Fruit fly (Drosophila melanogaster) ovary, adult (tissue): ENCODE data around the gene CG2962.

Source experiments
- CG17801 ChIP-seq: fragments of 200-800 bp; optimal IDR thresholded peaks from 2 replicates; lab custom pipeline; 2019; ENCODE audit warnings: missing biosample characterization, mild to moderate bottlenecking, missing genetic modification characterization, moderate library complexity; ENCODE audit not compliant: partially characterized antibody

The CG2962 gene

DNA sequence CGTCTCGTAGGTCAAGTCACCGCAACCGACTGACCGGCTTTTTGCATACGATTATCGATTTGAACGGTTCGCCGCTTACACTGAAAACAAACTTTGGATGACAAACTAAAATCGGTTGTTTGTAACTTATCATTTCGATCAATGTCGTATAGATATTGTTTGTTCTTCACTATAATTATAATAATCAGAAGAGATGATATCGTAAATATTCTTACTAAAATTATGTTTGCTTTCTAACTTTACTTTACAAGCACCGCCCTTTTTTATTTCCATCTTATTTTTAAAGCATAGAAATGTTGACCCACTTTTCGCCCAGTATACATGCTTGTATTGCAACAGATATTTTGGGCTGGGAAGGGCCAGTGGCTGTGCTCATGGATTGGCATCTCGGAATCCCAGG, 16.6 kb upstream of the CG2962 start, which contains the start of gene CG2961:
CG2961 (minus strand) TSS at position 16 of the 400 bp plus-strand sequence.
- TF ChIP-seq CG17801 (GFP tag; lab: Kevin White, UChicago): no peak

DNA sequence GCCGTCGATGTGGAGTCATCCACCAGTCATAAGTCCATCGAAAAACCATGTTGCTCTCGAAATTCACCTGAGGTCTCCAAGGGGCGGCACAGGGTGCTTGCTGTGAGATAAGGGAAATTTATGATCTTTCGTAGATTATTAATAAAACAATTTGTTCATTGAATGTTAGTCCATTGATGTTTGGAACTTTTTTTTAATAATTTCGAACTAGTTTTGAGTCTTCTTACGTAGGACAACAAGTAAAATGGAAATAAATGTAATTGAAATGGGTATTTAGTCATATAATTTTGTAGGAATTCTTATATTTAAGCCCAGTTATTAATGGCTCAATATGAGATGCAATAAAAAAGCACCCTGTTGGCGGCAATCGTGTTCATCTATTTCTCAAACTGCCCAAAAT, 16.1 kb upstream of the CG2962 start:
- peak; percentile 28 for TF ChIP-seq CG17801 (GFP tag; lab: Kevin White, UChicago)

DNA sequence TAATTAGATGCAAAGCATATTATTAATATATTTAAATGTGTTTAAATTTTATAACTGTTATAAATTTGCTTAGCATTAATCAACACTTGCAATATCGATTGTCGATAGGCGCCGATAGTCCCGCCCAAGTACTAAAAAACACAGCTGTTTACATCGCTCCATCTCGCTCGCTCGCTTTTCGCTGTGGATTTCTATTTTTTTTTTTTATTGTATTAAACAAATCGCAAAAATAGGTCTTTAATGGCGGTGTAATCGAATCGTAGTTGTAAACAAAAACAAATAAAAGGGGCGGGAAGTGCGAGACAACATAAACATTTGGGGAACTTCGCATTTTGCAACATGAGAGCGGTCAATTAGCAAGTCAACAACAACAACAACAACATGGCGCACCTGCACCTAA, 3.5 kb upstream of the CG2962 start, which contains the start of gene CG34408:
CG34408 (plus strand) TSS at position 156 of the 400 bp plus-strand sequence.
- peak; percentile 48 for TF ChIP-seq CG17801 (GFP tag; lab: Kevin White, UChicago)

DNA sequence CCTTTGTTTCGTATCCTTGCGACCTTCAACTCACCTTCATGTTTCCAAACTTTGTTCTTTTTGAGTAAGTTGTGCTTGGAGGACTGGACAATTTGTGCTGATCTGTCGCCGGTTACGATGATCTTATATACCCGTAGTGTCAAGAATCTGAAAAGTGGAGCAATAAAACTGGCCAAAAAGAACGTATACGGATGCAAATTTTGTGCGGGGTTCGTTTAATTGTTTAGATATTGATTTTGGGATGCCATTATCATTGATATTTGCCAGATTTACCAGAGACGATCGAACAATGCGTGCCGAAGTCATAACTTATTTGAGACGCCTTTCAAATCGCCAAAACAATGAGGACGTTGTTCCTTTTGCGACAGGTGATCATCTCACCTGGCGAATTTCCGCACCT, 2.6 kb upstream of the CG2962 start, which contains the start of gene CG15308:
CG15308 (minus strand) TSS at position 101 of the 400 bp plus-strand sequence.
- no peak for TF ChIP-seq CG17801 (GFP tag; lab: Kevin White, UChicago)

DNA sequence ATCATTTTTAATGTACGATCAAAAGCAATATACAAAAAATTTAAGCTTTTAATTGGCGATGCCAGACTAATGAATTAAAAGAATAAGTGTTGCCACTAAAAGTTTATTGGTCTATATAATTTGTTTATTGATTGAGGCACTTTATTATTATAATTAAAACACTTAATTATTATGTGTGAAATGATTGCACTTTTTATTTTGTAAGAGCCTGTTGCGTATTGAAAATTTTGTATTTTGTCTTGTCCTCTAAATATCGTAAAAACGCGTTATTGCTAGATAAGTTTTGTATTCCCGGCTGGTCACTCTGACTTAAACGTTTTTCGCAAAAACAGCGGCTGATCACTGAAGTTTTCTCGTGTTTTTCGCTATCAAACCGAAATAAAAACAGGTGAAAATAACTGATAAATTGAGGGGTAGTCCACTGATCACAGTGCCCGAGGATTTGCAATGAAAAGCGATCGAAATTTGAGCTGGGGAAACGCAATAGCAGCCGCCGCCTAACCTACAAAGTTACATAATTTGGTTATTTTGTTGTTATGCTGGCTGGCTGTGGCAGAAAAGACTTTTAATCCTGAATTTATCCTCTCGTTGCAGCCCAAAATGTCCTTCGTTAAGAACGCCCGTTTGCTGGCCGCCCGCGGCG, 3.6 kb downstream of the CG2962 start, which contains the start of gene ATPsyndelta:
ATPsyndelta (plus strand) TSS at position 284 of the 643 bp plus-strand sequence.
- TF ChIP-seq CG17801 (GFP tag; lab: Kevin White, UChicago): no peak

DNA sequence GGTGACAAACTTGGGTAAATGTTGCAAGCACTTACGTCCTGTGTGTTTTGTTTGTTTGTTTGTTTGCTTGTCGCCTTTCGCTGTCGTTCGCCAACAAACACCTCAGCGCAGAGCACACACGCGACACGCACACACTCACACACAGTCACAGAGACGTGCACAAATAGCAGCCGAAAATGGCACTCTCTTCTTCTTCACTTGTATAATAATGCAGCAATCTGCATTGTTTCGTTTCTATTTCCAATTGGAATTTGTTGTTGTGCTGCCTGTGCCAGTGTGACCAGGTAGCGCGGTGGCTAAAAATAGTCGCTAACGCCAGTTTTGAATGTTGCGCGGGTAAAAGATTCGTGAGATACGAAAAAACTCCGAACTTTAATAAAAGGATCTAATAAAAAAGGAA, 4.3 kb downstream of the CG2962 start, which contains the start of gene Ypel:
Ypel (minus strand) TSS at position 257 of the 400 bp plus-strand sequence.
- no peak for TF ChIP-seq CG17801 (GFP tag; lab: Kevin White, UChicago)

DNA sequence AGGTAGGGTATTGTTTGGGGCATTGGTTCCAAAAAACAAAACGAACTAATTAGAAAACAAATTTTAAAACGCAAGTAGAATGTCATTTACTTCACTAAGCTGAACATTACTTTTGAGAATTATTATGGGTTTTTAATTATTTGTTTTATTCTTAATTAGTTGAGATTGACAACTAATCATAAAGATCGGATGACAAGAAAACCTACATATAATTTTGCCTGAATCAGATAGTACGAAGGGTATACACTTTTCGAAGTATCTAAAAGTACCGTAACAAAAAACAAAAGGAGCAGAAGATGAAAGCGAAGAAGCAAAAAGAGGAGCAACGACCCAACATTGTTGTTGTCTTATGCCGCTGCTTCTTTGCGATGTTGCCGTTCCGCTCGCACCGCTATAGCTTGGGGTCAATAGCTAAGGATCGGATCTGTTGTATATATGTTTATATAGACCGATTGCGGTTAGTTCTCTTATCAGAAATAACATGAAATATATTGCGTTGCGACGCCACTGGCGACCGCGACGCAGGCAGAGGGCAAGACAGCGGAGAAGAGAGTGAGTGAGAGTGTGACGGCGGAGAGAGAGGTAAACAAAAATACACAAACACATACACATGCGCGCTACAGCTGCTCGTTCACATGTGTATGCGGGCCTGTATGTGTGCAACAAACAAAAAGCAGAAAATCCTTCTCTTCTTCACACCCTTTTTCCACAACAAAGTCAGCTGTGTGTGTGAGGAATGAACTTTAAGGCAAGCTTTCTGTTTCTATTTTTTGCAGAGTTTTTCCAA, 5.1 kb downstream of the CG2962 start:
- TF ChIP-seq CG17801 (GFP tag; lab: Kevin White, UChicago): peak; percentile 79

DNA sequence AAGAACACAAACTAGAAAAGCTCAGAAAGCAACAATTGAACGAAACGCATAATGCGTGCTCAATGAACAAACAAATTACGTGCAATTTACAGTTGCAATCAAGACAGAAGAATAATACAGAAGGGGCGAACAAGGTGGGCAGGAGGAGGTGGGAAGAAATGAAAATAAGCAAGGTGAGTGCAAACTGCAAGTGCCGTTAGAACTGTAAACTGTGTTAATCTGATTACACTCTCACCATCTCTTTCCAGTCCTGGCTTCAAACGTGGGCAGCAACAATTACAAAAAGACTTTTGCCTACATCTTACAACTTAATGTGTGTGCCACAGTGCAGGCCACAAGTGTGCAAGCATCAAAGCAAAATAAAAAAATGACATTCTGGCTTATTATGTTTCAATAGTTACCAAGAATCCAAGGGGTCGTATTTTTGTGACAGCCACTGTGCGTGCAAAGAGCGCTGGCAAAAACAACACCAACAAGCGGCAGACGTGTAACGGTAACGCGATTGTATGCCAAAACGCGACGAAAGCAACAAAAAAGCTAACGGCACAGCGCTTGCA, 6.0 kb downstream of the CG2962 start:
- TF ChIP-seq CG17801 (GFP tag; lab: Kevin White, UChicago): peak; percentile 70

DNA sequence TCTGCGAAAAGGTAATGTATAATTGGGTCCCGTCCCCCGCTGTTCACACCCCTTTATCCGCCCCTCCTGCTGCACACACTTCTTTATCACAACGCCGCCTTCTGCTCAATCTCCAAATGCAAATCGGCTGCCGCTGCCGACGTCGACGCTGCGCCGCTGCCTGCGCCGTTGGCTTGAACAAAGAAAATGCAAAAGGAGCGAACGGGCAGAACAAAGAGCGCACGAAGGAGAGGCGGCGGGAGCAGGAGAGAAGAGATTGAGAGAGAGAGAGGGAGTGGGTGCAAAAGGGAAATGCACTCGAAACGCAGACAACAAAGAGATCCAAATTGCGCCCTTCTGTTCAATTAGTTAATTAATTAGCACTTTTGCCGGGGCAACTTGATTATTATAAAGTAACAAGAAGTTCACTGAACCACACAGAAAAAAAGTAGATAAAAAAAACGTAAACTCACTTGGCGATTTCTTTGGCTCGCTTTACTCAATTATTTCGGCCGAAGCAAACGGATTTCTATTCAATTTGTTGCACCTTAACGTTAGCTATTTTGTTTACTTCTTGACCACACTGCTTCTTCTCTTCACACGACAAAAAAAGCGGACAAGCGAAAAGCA, 6.8 kb downstream of the CG2962 start:
- TF ChIP-seq CG17801 (GFP tag; lab: Kevin White, UChicago): no peak

DNA sequence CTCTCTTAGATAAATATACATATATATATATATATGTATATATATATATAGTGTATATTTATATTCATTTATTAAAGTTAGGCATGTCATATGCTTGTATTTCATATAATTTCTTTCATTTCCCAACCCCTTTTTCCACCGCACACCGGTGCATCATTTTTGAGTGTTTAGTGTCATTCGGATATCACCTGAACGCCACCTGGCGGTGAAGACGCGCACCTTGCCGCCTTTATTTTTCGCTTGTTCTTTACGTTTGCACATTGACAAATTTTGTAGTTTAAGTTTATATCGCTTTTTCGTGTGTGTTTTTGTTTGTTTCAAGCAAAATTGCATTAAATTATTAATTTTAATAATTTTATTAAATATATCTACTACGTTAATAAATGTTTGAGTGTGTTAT, 10.4 kb downstream of the CG2962 start:
- TF ChIP-seq CG17801 (GFP tag; lab: Kevin White, UChicago): no peak

DNA sequence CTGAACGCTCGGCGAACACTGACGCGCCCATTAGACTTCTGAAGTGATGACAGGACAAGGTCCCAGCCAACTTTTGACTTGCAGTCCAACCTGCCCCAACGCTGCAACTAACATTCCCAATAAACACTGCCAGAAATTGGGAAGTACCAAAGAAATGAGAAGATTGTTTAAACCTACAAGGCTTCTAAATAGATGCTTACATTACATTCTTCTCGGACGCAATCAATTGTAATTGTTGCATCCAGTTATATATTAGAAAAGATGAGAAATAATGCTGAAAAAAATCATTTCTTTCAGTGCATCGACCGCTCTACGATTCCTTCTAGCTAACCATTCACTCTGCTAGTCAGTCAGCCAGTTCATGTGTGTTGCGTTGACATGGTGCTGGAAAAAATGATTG, 13.8 kb downstream of the CG2962 start:
- no peak for TF ChIP-seq CG17801 (GFP tag; lab: Kevin White, UChicago)

DNA sequence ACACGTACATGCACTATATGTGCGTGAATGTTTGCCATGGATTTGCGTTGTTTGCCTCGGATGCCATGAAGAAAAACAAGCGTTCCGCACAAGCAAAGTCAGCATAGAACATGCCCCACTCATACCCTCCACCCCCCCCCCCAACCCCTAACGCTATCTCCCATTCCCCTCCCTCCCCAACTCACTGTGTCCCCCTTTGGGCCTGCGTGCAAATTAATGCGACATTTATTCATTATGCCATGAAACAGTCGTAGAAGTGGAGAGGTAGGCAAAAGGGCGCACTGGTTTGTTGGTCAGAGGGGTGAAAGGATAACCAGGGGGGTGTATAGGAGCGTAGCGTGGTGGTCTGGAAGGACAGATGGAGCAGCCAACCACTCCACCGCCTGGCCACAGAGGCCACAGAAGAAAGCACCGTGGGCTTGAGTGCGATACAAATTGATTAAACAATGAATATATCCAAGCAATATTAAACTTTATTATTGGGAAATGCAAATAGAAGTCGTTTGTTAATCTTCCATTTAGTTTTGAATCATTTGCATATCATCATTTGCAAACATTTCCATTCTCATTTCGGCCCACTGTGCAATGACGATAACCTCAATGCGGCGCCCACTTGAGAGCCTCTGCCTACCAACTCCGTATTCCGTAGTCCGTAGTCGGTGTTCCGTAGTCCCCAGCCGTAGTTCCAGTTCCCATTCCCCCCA, 31.9 kb downstream of the CG2962 start:
- no peak for TF ChIP-seq CG17801 (GFP tag; lab: Kevin White, UChicago)

DNA sequence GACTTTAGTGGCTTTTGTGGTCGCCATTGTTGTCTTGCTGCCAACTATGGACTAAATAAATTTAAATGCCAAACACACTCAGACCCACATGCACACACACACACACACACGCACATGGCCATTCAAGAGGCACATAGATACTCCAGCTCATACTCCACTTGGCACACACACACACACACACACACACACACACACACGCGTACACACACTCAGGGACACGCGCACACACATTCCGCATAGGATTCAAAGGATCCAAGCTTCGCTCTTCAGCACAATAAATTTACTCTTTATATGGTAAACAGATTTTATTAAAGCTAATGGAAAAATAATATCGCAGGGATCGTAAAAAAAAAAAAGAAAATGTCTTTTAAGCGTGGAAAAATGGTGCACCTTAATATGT, 33.6 kb downstream of the CG2962 start:
- TF ChIP-seq CG17801 (GFP tag; lab: Kevin White, UChicago): no peak
